Fruit fly (Drosophila melanogaster) whole organism, pupa: ENCODE data around the gene CG12003.
A peak's percentile ranks its signal among the peaks of the same experiment; 100 is the strongest.

Experiments used
- CG12605 ChIP-seq: fragments of 200-800 bp; sonication (Bioruptor generic); IDR thresholded peaks from 2 replicates; pipeline ENCODE4 v1.3.6; 2022; ENCODE audit warnings: missing biosample characterization, missing genetic modification characterization
- CG14655 ChIP-seq: fragments of 200-800 bp; sonication (Bioruptor generic); optimal IDR thresholded peaks from 3 replicates; lab custom pipeline; 2017; ENCODE audit warnings: mild to moderate bottlenecking, missing biosample characterization, missing genetic modification reagents, missing genetic modification characterization
- CG17806 ChIP-seq: fragments of 200-800 bp; sonication (Bioruptor generic); optimal IDR thresholded peaks from 2 replicates; lab custom pipeline; 2018; ENCODE audit warnings: missing biosample characterization, mild to moderate bottlenecking, missing genetic modification characterization, moderate library complexity
- CG34367 ChIP-seq: fragments of 200-800 bp; sonication (Bioruptor generic); optimal IDR thresholded peaks from 2 replicates; lab custom pipeline; 2018; ENCODE audit warnings: missing biosample characterization, mild to moderate bottlenecking, missing genetic modification characterization
- CG8159 ChIP-seq: fragments of 200-800 bp; sonication (Bioruptor generic); optimal IDR thresholded peaks from 3 replicates; lab custom pipeline; 2018; ENCODE audit warnings: missing biosample characterization, mild to moderate bottlenecking, missing genetic modification characterization, moderate library complexity
- CG8301 ChIP-seq: fragments of 200-800 bp; sonication (Bioruptor generic); optimal IDR thresholded peaks from 2 replicates; lab custom pipeline; 2018; ENCODE audit warnings: missing biosample characterization, mild to moderate bottlenecking, missing genetic modification characterization
- D1 ChIP-seq: fragments of 200-800 bp; sonication (Bioruptor generic); optimal IDR thresholded peaks from 2 replicates; lab custom pipeline; 2018; ENCODE audit warnings: missing biosample characterization, mild to moderate bottlenecking, missing genetic modification characterization, moderate library complexity
- EcR ChIP-seq: fragments of 200-800 bp; sonication (Bioruptor generic); optimal IDR thresholded peaks from 3 replicates; lab custom pipeline; 2019; ENCODE audit warnings: missing biosample characterization, missing genetic modification characterization, mild to moderate bottlenecking, moderate library complexity, missing genetic modification reagents
- Ets98B ChIP-seq: fragments of 200-800 bp; sonication (Bioruptor generic); IDR thresholded peaks from 2 replicates; pipeline ENCODE4 v1.3.6; 2022; ENCODE audit warnings: missing biosample characterization, missing genetic modification characterization
- Pif1A ChIP-seq: fragments of 200-800 bp; sonication (Bioruptor generic); optimal IDR thresholded peaks from 3 replicates; lab custom pipeline; 2016; ENCODE audit warnings: missing biosample characterization, missing genetic modification characterization
- Snoo ChIP-seq: fragments of 200-800 bp; sonication (Bioruptor generic); optimal IDR thresholded peaks from 3 replicates; lab custom pipeline; 2017; ENCODE audit warnings: missing biosample characterization, mild to moderate bottlenecking, missing genetic modification characterization, inconsistent platforms
- fd96Ca ChIP-seq: fragments of 200-800 bp; sonication (Bioruptor generic); IDR thresholded peaks from 3 replicates; pipeline ENCODE4 v1.3.6; 2022; ENCODE audit warnings: missing biosample characterization, missing genetic modification characterization
- gl ChIP-seq: fragments of 200-800 bp; sonication (Bioruptor generic); optimal IDR thresholded peaks from 2 replicates; lab custom pipeline; 2018; ENCODE audit warnings: missing biosample characterization, mild to moderate bottlenecking, missing genetic modification characterization
- rn ChIP-seq: fragments of 200-800 bp; sonication (Bioruptor generic); IDR thresholded peaks from 2 replicates; pipeline ENCODE4 v1.3.6; 2022; ENCODE audit warnings: missing biosample characterization, missing genetic modification characterization

- TF ChIP-seq CG14655 (GFP tag; lab: Kevin White, UChicago): no peak
- TF ChIP-seq rn (GFP tag; lab: Robert Waterston, UW): no peak
- no peak for TF ChIP-seq Ets98B
- TF ChIP-seq fd96Ca (GFP tag; lab: Robert Waterston, UW): no peak
- TF ChIP-seq Pif1A (GFP tag; lab: Kevin White, UChicago): no peak
- TF ChIP-seq gl (tag; lab: Kevin White, UChicago): no peak
- no peak for TF ChIP-seq CG8301
- no peak for TF ChIP-seq CG12605 (GFP tag; lab: Robert Waterston, UW)
- no peak for TF ChIP-seq D1 (tag; lab: Kevin White, UChicago)
- no peak for TF ChIP-seq CG17806 (tag; lab: Kevin White, UChicago)
- TF ChIP-seq CG34367 (tag; lab: Kevin White, UChicago): no peak
- peak; percentile 1 for TF ChIP-seq EcR (GFP tag; lab: Kevin White, UChicago)
- peak; percentile 46 for TF ChIP-seq CG8159 (tag; lab: Kevin White, UChicago)
- no peak for TF ChIP-seq Snoo (tag; lab: Kevin White, UChicago)
Observed at dm6 chr3L:1538314-1538854, 26.8 kb upstream of the CG12003 start.
